Worm (Caenorhabditis elegans): Measurements from ENCODE around the gene F55G1.1.
A peak's percentile ranks its signal among the peaks of the same experiment; 100 is the strongest.

Gene F55G1.1

ce11 chrIV:7520258-7520657 lies 28.7 kb downstream of the F55G1.1 start (continued):
- TF ChIP-seq lin-1 (GFP tag; IDR thresholded peaks at IDR 0.05) = no peak

ce11 chrIV:7520841-7521240 lies 29.3 kb downstream of the F55G1.1 start:
- TF ChIP-seq hlh-30 (tag; optimal IDR thresholded peaks at IDR 0.05; ENCODE audit: insufficient read depth) = peak; percentile 34
- no peak for TF ChIP-seq dpl-1 (GFP tag; optimal IDR thresholded peaks at IDR 0.05)
- TF ChIP-seq ama-1 (optimal IDR thresholded peaks at IDR 0.05) = no peak
- TF ChIP-seq unc-62 (GFP tag; optimal IDR thresholded peaks at IDR 0.05 in 1 of 2) = peak in 1 of 2 experiments; percentile 25
- TF ChIP-seq unc-62 (tag; optimal IDR thresholded peaks at IDR 0.05) = no peak
- TF ChIP-seq nhr-237 (tag; optimal IDR thresholded peaks at IDR 0.05) = no peak
- TF ChIP-seq dve-1 (tag; optimal IDR thresholded peaks at IDR 0.05; ENCODE audit: insufficient read depth) = peak; percentile 20
- no peak for TF ChIP-seq ctbp-1 (GFP tag; IDR thresholded peaks at IDR 0.05)
- no peak for TF ChIP-seq daf-16 (GFP tag; optimal IDR thresholded peaks at IDR 0.05)
- TF ChIP-seq daf-16 (tag; optimal IDR thresholded peaks at IDR 0.05) = peak; percentile 40
- no peak for TF ChIP-seq Y5F2A.4 (GFP tag; optimal IDR thresholded peaks at IDR 0.05)
- TF ChIP-seq hlh-11 (tag; optimal IDR thresholded peaks at IDR 0.05) = peak; percentile 49
- TF ChIP-seq nhr-111 (GFP tag; optimal IDR thresholded peaks at IDR 0.05) = no peak
- no peak for TF ChIP-seq lin-29 (GFP tag; IDR thresholded peaks at IDR 0.05)
- no peak for TF ChIP-seq tag-97 (GFP tag; IDR thresholded peaks at IDR 0.05)
- TF ChIP-seq pqm-1 (tag; optimal IDR thresholded peaks at IDR 0.05) = peak; percentile 7
- peak; percentile 22 for TF ChIP-seq nhr-28 (tag; optimal IDR thresholded peaks at IDR 0.05)
- no peak for TF ChIP-seq zfp-2 (tag; optimal IDR thresholded peaks at IDR 0.05)
- peak; percentile 17 for TF ChIP-seq aha-1 (tag)
- TF ChIP-seq nhr-42 (GFP tag; IDR thresholded peaks at IDR 0.05) = no peak
- peak; percentile 34 for TF ChIP-seq mep-1 (tag; optimal IDR thresholded peaks at IDR 0.05)
- TF ChIP-seq php-3 (GFP tag; IDR thresholded peaks at IDR 0.05) = peak; percentile 39; the same call in 1 of the 2 replicates
- peak; percentile 36; the same call in 1 of the 2 replicates for TF ChIP-seq dmd-6 (GFP tag; IDR thresholded peaks at IDR 0.05)
- TF ChIP-seq lir-3 (tag; optimal IDR thresholded peaks at IDR 0.05) = no peak
- no peak for TF ChIP-seq nhr-76 (tag; optimal IDR thresholded peaks at IDR 0.05)

ce11 chrIV:7521591-7521990 lies 30.0 kb downstream of the F55G1.1 start:
- no peak for TF ChIP-seq dve-1 (tag; optimal IDR thresholded peaks at IDR 0.05; ENCODE audit: insufficient read depth)
- peak; percentile 39 for TF ChIP-seq aha-1 (tag)

- TF ChIP-seq egl-27 (tag; optimal IDR thresholded peaks at IDR 0.05) (no peak), unc-62 (GFP tag; optimal IDR thresholded peaks at IDR 0.05 in 1 of 2) (peak in 1 of 2 experiments; percentile 92), unc-62 (tag; optimal IDR thresholded peaks at IDR 0.05) (no peak), dmd-8 (GFP tag; IDR thresholded peaks at IDR 0.05) (no peak), set-16 (GFP tag; IDR thresholded peaks at IDR 0.05) (no peak)
Observed at ce11 chrIV:7523744-7524143, 32.2 kb downstream of the F55G1.1 start.

ce11 chrIV:7530226-7531070 lies 38.9 kb downstream of the F55G1.1 start:
- TF ChIP-seq cey-2 (tag; optimal IDR thresholded peaks at IDR 0.05; ENCODE audit: borderline replicate concordance, insufficient read depth) (peak; percentile 30), hlh-30 (tag; optimal IDR thresholded peaks at IDR 0.05; ENCODE audit: insufficient read depth) (peak; percentile 33), nhr-28 (tag; optimal IDR thresholded peaks at IDR 0.05) (peak; percentile 34), aha-1 (tag) (peak; percentile 92), mdl-1 (tag; optimal IDR thresholded peaks at IDR 0.05) (peak in 1 of 2 experiments; percentile 34), zfp-2 (tag; optimal IDR thresholded peaks at IDR 0.05) (no peak), nhr-10 (tag; optimal IDR thresholded peaks at IDR 0.05) (no peak), R02D3.7 (tag; optimal IDR thresholded peaks at IDR 0.05) (no peak), ztf-7 (tag; optimal IDR thresholded peaks at IDR 0.05) (no peak), unc-62 (GFP tag; optimal IDR thresholded peaks at IDR 0.05 in 1 of 2) (peak in 1 of 2 experiments; percentile 90), unc-62 (tag; optimal IDR thresholded peaks at IDR 0.05) (no peak)

All from whole organism, L4 larva.